Worm (Caenorhabditis elegans): ENCODE results near the gene sre-38.

The sre-38 gene

ce11 chrII:12496981-12497380 is 39.6 kb downstream of the sre-38 start, which contains the start of gene T21B4.3:
T21B4.3 (minus strand) TSS chrII:12497081.
- no peak for TF ChIP-seq M03D4.4 (tag; optimal IDR thresholded peaks at IDR 0.05)
- no peak for TF ChIP-seq blmp-1 (tag; optimal IDR thresholded peaks at IDR 0.05)
- TF ChIP-seq mab-5 (tag; optimal IDR thresholded peaks at IDR 0.05): no peak

ce11 chrII:12499969-12500368 is 42.6 kb downstream of the sre-38 start:
- TF ChIP-seq flh-1 (GFP tag; optimal IDR thresholded peaks at IDR 0.05) (no peak), ceh-43 (GFP tag; optimal IDR thresholded peaks at IDR 0.05) (no peak), sem-2 (GFP tag; optimal IDR thresholded peaks at IDR 0.05) (no peak), unc-39 (tag; optimal IDR thresholded peaks at IDR 0.05) (no peak), ces-1 (GFP tag; optimal IDR thresholded peaks at IDR 0.05) (peak; percentile 91), pha-4 (tag; optimal IDR thresholded peaks at IDR 0.05) (no peak)

DNA sequence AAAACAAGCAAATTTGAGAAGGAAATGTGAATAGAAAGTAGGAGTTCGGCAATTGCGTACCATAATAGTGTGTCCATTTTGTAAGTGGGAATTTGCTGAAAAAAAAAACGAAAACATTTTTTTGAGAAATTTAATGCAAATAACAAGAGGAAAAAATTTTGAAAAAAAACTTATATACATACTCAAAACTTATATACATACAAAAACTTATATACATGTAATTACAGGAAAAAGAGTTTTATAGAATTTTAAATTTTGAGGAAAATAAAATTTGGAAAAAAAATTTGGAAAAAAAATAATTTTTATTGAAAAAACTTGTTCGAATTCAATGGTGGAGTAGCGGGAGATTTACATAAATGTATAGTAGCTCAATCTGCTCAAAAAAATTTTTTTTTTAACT is 45.4 kb downstream of the sre-38 start, which contains the start of gene ador-1:
Gene ador-1 (minus strand): TSS at position 101 of the 400 bp plus-strand sequence.
- no peak for TF ChIP-seq zip-8 (tag; optimal IDR thresholded peaks at IDR 0.05)
- TF ChIP-seq nhr-12 (tag; optimal IDR thresholded peaks at IDR 0.05): no peak
- no peak for TF ChIP-seq unc-120 (tag; optimal IDR thresholded peaks at IDR 0.05; ENCODE audit: poor library complexity, severe bottlenecking)
- TF ChIP-seq pha-4 (tag; optimal IDR thresholded peaks at IDR 0.05): no peak
- no peak for TF ChIP-seq ceh-43 (GFP tag; optimal IDR thresholded peaks at IDR 0.05)
- no peak for TF ChIP-seq flh-1 (GFP tag; optimal IDR thresholded peaks at IDR 0.05)
- no peak for TF ChIP-seq bed-3 (GFP tag; optimal IDR thresholded peaks at IDR 0.05)
- no peak for TF ChIP-seq hlh-1 (tag; optimal IDR thresholded peaks at IDR 0.05)
- TF ChIP-seq unc-62 (GFP tag; optimal IDR thresholded peaks at IDR 0.05): no peak
- no peak for TF ChIP-seq mep-1 (tag; optimal IDR thresholded peaks at IDR 0.05)
- no peak for TF ChIP-seq mls-2 (tag; optimal IDR thresholded peaks at IDR 0.05)
- no peak for TF ChIP-seq sptf-1 (tag; optimal IDR thresholded peaks at IDR 0.05)
- TF ChIP-seq blmp-1 (tag; optimal IDR thresholded peaks at IDR 0.05): no peak
- TF ChIP-seq ceh-83 (GFP tag; optimal IDR thresholded peaks at IDR 0.05): no peak
- no peak for TF ChIP-seq nhr-2 (tag; optimal IDR thresholded peaks at IDR 0.05)
- TF ChIP-seq nhr-76 (tag; optimal IDR thresholded peaks at IDR 0.05): no peak
- no peak for TF ChIP-seq lin-32 (GFP tag; optimal IDR thresholded peaks at IDR 0.05)
- no peak for TF ChIP-seq lin-13 (tag; optimal IDR thresholded peaks at IDR 0.05)
- no peak for TF ChIP-seq tbx-8 (GFP tag; optimal IDR thresholded peaks at IDR 0.05)

- TF ChIP-seq mls-2 (tag; optimal IDR thresholded peaks at IDR 0.05) (no peak), ceh-43 (GFP tag; optimal IDR thresholded peaks at IDR 0.05) (no peak), nhr-237 (tag; optimal IDR thresholded peaks at IDR 0.05) (no peak), tbx-8 (GFP tag; optimal IDR thresholded peaks at IDR 0.05) (no peak), mab-5 (tag; optimal IDR thresholded peaks at IDR 0.05) (no peak), nhr-28 (tag; optimal IDR thresholded peaks at IDR 0.05) (no peak), nhr-2 (tag; optimal IDR thresholded peaks at IDR 0.05) (no peak), mep-1 (tag; optimal IDR thresholded peaks at IDR 0.05) (no peak), ztf-11 (tag; optimal IDR thresholded peaks at IDR 0.05) (no peak), elt-1 (tag; optimal IDR thresholded peaks at IDR 0.05; ENCODE audit: borderline replicate concordance, insufficient read depth) (no peak), M03D4.4 (tag; optimal IDR thresholded peaks at IDR 0.05) (no peak), elt-3 (tag; optimal IDR thresholded peaks at IDR 0.05) (no peak), nhr-12 (tag; optimal IDR thresholded peaks at IDR 0.05) (no peak), lin-13 (tag; optimal IDR thresholded peaks at IDR 0.05) (no peak), sem-2 (GFP tag; optimal IDR thresholded peaks at IDR 0.05) (no peak), ceh-39 (tag; optimal IDR thresholded peaks at IDR 0.05) (no peak), cnd-1 (tag; optimal IDR thresholded peaks at IDR 0.05) (no peak)
These were observed 49.1 kb downstream of the sre-38 start for ce11 chrII:12506511-12506910.

DNA sequence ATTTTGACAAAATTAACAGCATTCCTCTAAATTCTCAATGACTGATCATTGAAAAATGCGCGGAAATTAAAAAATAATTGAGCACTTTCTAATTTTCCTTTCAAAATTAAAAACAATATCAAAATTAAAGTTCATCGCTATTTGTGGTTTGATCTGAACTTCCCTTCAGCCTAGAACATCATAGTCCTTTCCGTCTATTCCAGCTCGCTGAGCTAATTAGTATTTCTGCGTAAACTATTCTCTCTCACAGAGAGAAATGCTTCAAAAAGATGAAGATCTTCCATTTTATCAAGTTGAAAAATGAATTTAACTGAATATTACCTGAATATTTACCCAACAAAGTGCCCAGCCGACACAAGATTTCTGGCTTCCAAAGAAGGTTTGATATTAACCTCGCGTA is 49.7 kb downstream of the sre-38 start, which contains the start of gene srh-68:
Gene srh-68 (plus strand): TSS at position 301 of the 400 bp plus-strand sequence.
- TF ChIP-seq mep-1 (tag; optimal IDR thresholded peaks at IDR 0.05) (no peak), M03D4.4 (tag; optimal IDR thresholded peaks at IDR 0.05) (no peak)

DNA sequence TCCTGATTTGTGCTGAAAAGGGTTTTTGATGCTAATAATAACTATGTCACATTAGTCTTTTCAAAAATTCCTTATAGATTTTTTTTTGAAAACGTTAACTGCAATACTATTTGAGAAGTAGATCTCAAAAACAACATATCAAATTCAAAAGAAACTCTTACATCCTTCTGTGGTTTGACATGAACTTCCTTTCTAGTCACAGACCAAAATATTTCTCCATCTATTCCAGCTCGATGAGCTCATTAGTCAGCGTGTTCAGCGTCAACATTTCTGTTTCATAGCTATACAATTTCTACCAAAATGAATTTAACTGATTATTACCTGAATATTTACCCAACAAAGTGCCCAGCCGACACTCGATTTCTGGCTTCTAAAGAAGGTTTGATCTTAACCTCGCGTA is 51.3 kb downstream of the sre-38 start, which contains the start of gene srh-67:
Gene srh-67 (plus strand): TSS at position 301 of the 400 bp plus-strand sequence.
- TF ChIP-seq cnd-1 (tag; optimal IDR thresholded peaks at IDR 0.05): no peak
- TF ChIP-seq drap-1 (GFP tag; optimal IDR thresholded peaks at IDR 0.05): no peak
- no peak for TF ChIP-seq sptf-1 (tag; optimal IDR thresholded peaks at IDR 0.05)
- TF ChIP-seq ces-1 (GFP tag; optimal IDR thresholded peaks at IDR 0.05): no peak
- TF ChIP-seq ham-2 (GFP tag; optimal IDR thresholded peaks at IDR 0.05): no peak
- TF ChIP-seq zip-8 (tag; optimal IDR thresholded peaks at IDR 0.05): no peak
- TF ChIP-seq sem-2 (GFP tag; optimal IDR thresholded peaks at IDR 0.05): no peak
- no peak for TF ChIP-seq snpc-4 (tag; optimal IDR thresholded peaks at IDR 0.05)
- no peak for TF ChIP-seq hlh-1 (tag; optimal IDR thresholded peaks at IDR 0.05)
- no peak for TF ChIP-seq nhr-28 (tag; optimal IDR thresholded peaks at IDR 0.05)
